Fruit fly (Drosophila melanogaster) whole organism, wandering third instar larva: Measurements from ENCODE around the gene CaMKI.

Experiments used
- Abd-B ChIP-seq: fragments of >200 bp; optimal IDR thresholded peaks from 2 replicates; lab custom pipeline; 2017; ENCODE audit warnings: missing biosample characterization, missing genetic modification characterization
- CG32264 ChIP-seq: fragments of 200-800 bp; sonication (Bioruptor generic); optimal IDR thresholded peaks from 2 replicates; lab custom pipeline; 2016; ENCODE audit warnings: missing biosample characterization, missing genetic modification characterization
- CG9705 ChIP-seq: fragments of 200-800 bp; sonication (Bioruptor generic); optimal IDR thresholded peaks from 2 replicates; lab custom pipeline; 2018; ENCODE audit warnings: missing biosample characterization, mild to moderate bottlenecking, missing genetic modification characterization
- CrebA ChIP-seq: fragments of 200-800 bp; sonication (Bioruptor generic); optimal IDR thresholded peaks from 2 replicates; lab custom pipeline; 2016; ENCODE audit warnings: missing biosample characterization, mild to moderate bottlenecking, missing genetic modification characterization, borderline replicate concordance
- Dfd ChIP-seq: fragments of >200 bp; optimal IDR thresholded peaks from 2 replicates; lab custom pipeline; 2017; ENCODE audit warnings: missing biosample characterization, missing genetic modification characterization
- Dif ChIP-seq: fragments of 200-275, 200-300 bp; sonication (Bioruptor generic); optimal IDR thresholded peaks from 2 replicates; lab custom pipeline; 2018; ENCODE audit warnings: missing biosample characterization, missing genetic modification characterization; ENCODE audit not compliant: partially characterized antibody
- GATAd ChIP-seq: sonication (Bioruptor generic); optimal IDR thresholded peaks from 2 replicates; lab custom pipeline; 2016; ENCODE audit warnings: missing biosample characterization, missing genetic modification characterization
- HLH106 ChIP-seq: fragments of 200-800 bp; optimal IDR thresholded peaks from 3 replicates; lab custom pipeline; 2019; ENCODE audit warnings: missing biosample characterization, mild to moderate bottlenecking, missing genetic modification characterization, moderate library complexity
- Hnf4 ChIP-seq: fragments of 200-800 bp; sonication (Bioruptor generic); optimal IDR thresholded peaks from 2 replicates; lab custom pipeline; 2016; ENCODE audit warnings: missing biosample characterization, mild to moderate bottlenecking, missing genetic modification characterization
- Hr78 ChIP-seq: fragments of >200 bp; optimal IDR thresholded peaks from 2 replicates; lab custom pipeline; 2017; ENCODE audit warnings: missing biosample characterization, missing genetic modification characterization
- Hr83 ChIP-seq: fragments of 200-300 bp; sonication (Bioruptor generic); optimal IDR thresholded peaks from 2 replicates; lab custom pipeline; 2016; ENCODE audit warnings: missing biosample characterization, mild to moderate bottlenecking, missing genetic modification characterization, moderate library complexity; ENCODE audit not compliant: poor library complexity, severe bottlenecking
- Jra ChIP-seq: sonication (Bioruptor generic); optimal IDR thresholded peaks from 2 replicates; lab custom pipeline; 2016; ENCODE audit warnings: missing biosample characterization, missing genetic modification characterization
- Mio ChIP-seq: sonication (Bioruptor generic); optimal IDR thresholded peaks from 2 replicates; lab custom pipeline; 2016; ENCODE audit warnings: missing biosample characterization, missing genetic modification characterization
- Myc ChIP-seq: fragments of >200 bp; optimal IDR thresholded peaks from 2 replicates; lab custom pipeline; 2017
- N ChIP-seq: fragments of >200 bp; optimal IDR thresholded peaks from 2 replicates; lab custom pipeline; 2018; ENCODE audit warnings: missing biosample characterization, missing external identifiers, missing genetic modification characterization
- OdsH ChIP-seq: fragments of 200-800 bp; sonication (Bioruptor generic); optimal IDR thresholded peaks from 2 replicates; lab custom pipeline; 2016; ENCODE audit warnings: missing biosample characterization, mild to moderate bottlenecking, missing genetic modification characterization
- Rel ChIP-seq, 2 experiments: fragments of 200-800 bp; sonication (Bioruptor generic) in 1 of 2; optimal IDR thresholded peaks; 2 replicates in 1 of 2; 3 replicates in 1 of 2; lab custom pipeline; 2016 to 2019; ENCODE audit warnings: mild to moderate bottlenecking in 2 of 2, missing biosample characterization in 2 of 2, missing genetic modification characterization in 2 of 2, moderate library complexity in 1 of 2
- Sp1 ChIP-seq: fragments of 200-800 bp; sonication (Bioruptor generic); optimal IDR thresholded peaks from 3 replicates; lab custom pipeline; 2019; ENCODE audit warnings: missing biosample characterization, mild to moderate bottlenecking, missing genetic modification characterization, moderate library complexity
- Vsx2 ChIP-seq: fragments of 200-300, 225-300 bp; sonication (Bioruptor generic); optimal IDR thresholded peaks from 2 replicates; lab custom pipeline; 2018; ENCODE audit warnings: missing biosample characterization, missing genetic modification characterization; ENCODE audit not compliant: partially characterized antibody
- br ChIP-seq: fragments of 200-800 bp; sonication (Bioruptor generic); optimal IDR thresholded peaks from 2 replicates; lab custom pipeline; 2016; ENCODE audit warnings: missing biosample characterization, missing genetic modification characterization
- brk ChIP-seq: fragments of 200-800 bp; sonication (Bioruptor generic); optimal IDR thresholded peaks from 2 replicates; lab custom pipeline; 2016; ENCODE audit warnings: missing biosample characterization, mild to moderate bottlenecking, missing genetic modification characterization
- dl ChIP-seq, 2 experiments: fragments of 175-275, 200-275 bp in 1 of 2; fragments of 200-275 bp in 1 of 2; sonication (Bioruptor generic); optimal IDR thresholded peaks; lab custom pipeline; 2018; ENCODE audit warnings: mild to moderate bottlenecking in 2 of 2, missing biosample characterization in 2 of 2, missing genetic modification characterization in 2 of 2, moderate library complexity in 2 of 2; ENCODE audit not compliant: partially characterized antibody in 2 of 2, insufficient read depth in 1 of 2
- dmrt93B ChIP-seq: fragments of 200-800 bp; sonication (Bioruptor generic); optimal IDR thresholded peaks from 2 replicates; lab custom pipeline; 2018; ENCODE audit warnings: missing biosample characterization, mild to moderate bottlenecking, missing genetic modification characterization
- dsf ChIP-seq: sonication (Bioruptor generic); optimal IDR thresholded peaks from 2 replicates; lab custom pipeline; 2016; ENCODE audit warnings: missing biosample characterization, missing genetic modification characterization, borderline replicate concordance
- ey ChIP-seq: fragments of 200-800 bp; sonication (Bioruptor generic); optimal IDR thresholded peaks from 2 replicates; lab custom pipeline; 2016; ENCODE audit warnings: missing biosample characterization, missing genetic modification characterization
- foxo ChIP-seq, 2 experiments: fragments of 200-800 bp; sonication (Bioruptor generic); optimal IDR thresholded peaks; 2 replicates in 1 of 2; 3 replicates in 1 of 2; lab custom pipeline; 2016 to 2017; ENCODE audit warnings: missing biosample characterization in 2 of 2, missing genetic modification characterization in 2 of 2
- fru ChIP-seq: fragments of 200-800 bp; sonication (Bioruptor generic); optimal IDR thresholded peaks from 3 replicates; lab custom pipeline; 2016; ENCODE audit warnings: missing biosample characterization, mild to moderate bottlenecking, missing genetic modification characterization
- h ChIP-seq: fragments of 200-800 bp; sonication (Bioruptor generic); optimal IDR thresholded peaks from 3 replicates; lab custom pipeline; 2016; ENCODE audit warnings: missing biosample characterization, mild to moderate bottlenecking, missing genetic modification characterization
- jim ChIP-seq: fragments of 175-275, 200-325 bp; sonication (Bioruptor generic); optimal IDR thresholded peaks from 2 replicates; lab custom pipeline; 2016; ENCODE audit warnings: missing biosample characterization, mild to moderate bottlenecking, missing genetic modification characterization
- lola ChIP-seq: fragments of >200 bp; optimal IDR thresholded peaks from 2 replicates; lab custom pipeline; 2017; ENCODE audit warnings: missing biosample characterization, missing genetic modification characterization
- pan ChIP-seq: fragments of >200 bp; optimal IDR thresholded peaks from 2 replicates; lab custom pipeline; 2017
- psq ChIP-seq: fragments of 200-800 bp; sonication (Bioruptor generic); optimal IDR thresholded peaks from 3 replicates; lab custom pipeline; 2017; ENCODE audit warnings: missing biosample characterization, mild to moderate bottlenecking, missing genetic modification characterization, moderate library complexity
- rgr ChIP-seq: fragments of 200-800 bp; sonication (Bioruptor generic); optimal IDR thresholded peaks from 3 replicates; lab custom pipeline; 2016; ENCODE audit warnings: missing biosample characterization, mild to moderate bottlenecking, missing genetic modification characterization
- sage ChIP-seq: fragments of 200-800 bp; sonication (Bioruptor generic); optimal IDR thresholded peaks from 2 replicates; lab custom pipeline; 2016; ENCODE audit warnings: missing biosample characterization, mild to moderate bottlenecking, missing genetic modification characterization
- sv ChIP-seq: fragments of 200-800 bp; sonication (Bioruptor generic); optimal IDR thresholded peaks from 3 replicates; lab custom pipeline; 2016; ENCODE audit warnings: missing biosample characterization, missing genetic modification characterization
- tai ChIP-seq: sonication (Bioruptor generic); optimal IDR thresholded peaks from 2 replicates; lab custom pipeline; 2016; ENCODE audit warnings: missing biosample characterization, missing genetic modification characterization
- usp ChIP-seq: fragments of >200 bp; optimal IDR thresholded peaks from 2 replicates; lab custom pipeline; 2017; ENCODE audit warnings: missing biosample characterization, missing genetic modification characterization
- woc ChIP-seq: sonication (Bioruptor generic); optimal IDR thresholded peaks from 2 replicates; lab custom pipeline; 2016; ENCODE audit warnings: missing biosample characterization, mild to moderate bottlenecking, missing genetic modification characterization

CaMKI gene

DNA sequence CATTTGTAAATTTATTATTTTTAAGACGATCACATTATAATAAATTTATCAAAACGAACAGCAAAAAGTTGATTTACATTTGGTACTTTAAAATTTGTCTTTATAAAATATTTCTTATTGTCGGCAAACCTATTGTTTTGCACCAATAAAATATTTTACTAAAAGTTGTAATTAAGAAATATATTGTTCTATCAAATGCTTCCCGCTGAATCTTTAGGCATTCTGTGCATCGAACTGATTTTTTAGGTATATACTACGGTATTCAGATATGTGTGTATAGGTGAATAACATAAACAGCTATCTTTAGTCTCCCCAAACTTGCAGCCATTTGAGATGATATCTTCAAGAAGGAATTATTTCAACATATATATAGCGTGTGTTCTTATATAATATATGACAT lies 40.5 kb downstream of the CaMKI start:
- TF ChIP-seq N (GFP tag; lab: Kevin White, UChicago) (no peak), Jra (GFP tag; lab: Kevin White, UChicago) (no peak), usp (no peak), CrebA (GFP tag; lab: Kevin White, UChicago) (no peak), psq (GFP tag; lab: Kevin White, UChicago) (no peak), OdsH (no peak), dl (GFP tag; optimal IDR thresholded peaks at IDR 0.05; lab: Kevin White, UChicago; ENCODE audit: insufficient read depth in 1 of 2, partially characterized antibody in 2 of 2) (no peak), CG32264 (no peak), Dif (GFP tag; lab: Kevin White, UChicago) (no peak)

dm6 chr4:486435-486834 lies 41.1 kb downstream of the CaMKI start:
- TF ChIP-seq CG9705 (GFP tag; lab: Kevin White, UChicago) (no peak), lola (no peak), fru (GFP tag; lab: Kevin White, UChicago) (peak; percentile 72), sage (GFP tag; lab: Kevin White, UChicago) (peak; percentile 5), N (GFP tag; lab: Kevin White, UChicago) (no peak), Jra (GFP tag; lab: Kevin White, UChicago) (no peak), CrebA (GFP tag; lab: Kevin White, UChicago) (no peak), sv (GFP tag; lab: Kevin White, UChicago) (no peak), br (GFP tag; lab: Kevin White, UChicago) (peak; percentile 6), dl (GFP tag; optimal IDR thresholded peaks at IDR 0.05; lab: Kevin White, UChicago; ENCODE audit: insufficient read depth in 1 of 2, partially characterized antibody in 2 of 2) (no peak), GATAd (no peak), Sp1 (GFP tag; lab: Kevin White, UChicago) (peak; percentile 35), dsf (peak; percentile 13), Hr83 (GFP tag; lab: Kevin White, UChicago) (no peak), dmrt93B (GFP tag; lab: Kevin White, UChicago) (peak; percentile 4), HLH106 (peak; percentile 36), Abd-B (no peak), Mio (GFP tag; lab: Kevin White, UChicago) (no peak), Rel (GFP tag; optimal IDR thresholded peaks at IDR 0.05; lab: Kevin White, UChicago) (no peak), Rel (tag; optimal IDR thresholded peaks at IDR 0.05; lab: Kevin White, UChicago) (no peak), woc (GFP tag; lab: Kevin White, UChicago) (peak; percentile 34), Myc (lab: Kevin White, UChicago) (peak; percentile 73), jim (GFP tag; lab: Kevin White, UChicago) (no peak), h (GFP tag; lab: Kevin White, UChicago) (peak; percentile 34), Dfd (no peak), ey (peak; percentile 28), CG32264 (peak; percentile 12), rgr (peak; percentile 57), foxo (GFP tag; optimal IDR thresholded peaks at IDR 0.05; lab: Kevin White, UChicago) (peak in 1 of 2 experiments; percentile 59), OdsH (peak; percentile 10), tai (GFP tag; lab: Kevin White, UChicago) (peak; percentile 62), Hr78 (GFP tag; lab: Kevin White, UChicago) (no peak), Hnf4 (GFP tag; lab: Kevin White, UChicago) (peak; percentile 38), pan (lab: Kevin White, UChicago) (no peak), psq (GFP tag; lab: Kevin White, UChicago) (no peak), brk (peak; percentile 74), usp (no peak), Dif (GFP tag; lab: Kevin White, UChicago) (no peak), Vsx2 (GFP tag; lab: Kevin White, UChicago) (no peak)

DNA sequence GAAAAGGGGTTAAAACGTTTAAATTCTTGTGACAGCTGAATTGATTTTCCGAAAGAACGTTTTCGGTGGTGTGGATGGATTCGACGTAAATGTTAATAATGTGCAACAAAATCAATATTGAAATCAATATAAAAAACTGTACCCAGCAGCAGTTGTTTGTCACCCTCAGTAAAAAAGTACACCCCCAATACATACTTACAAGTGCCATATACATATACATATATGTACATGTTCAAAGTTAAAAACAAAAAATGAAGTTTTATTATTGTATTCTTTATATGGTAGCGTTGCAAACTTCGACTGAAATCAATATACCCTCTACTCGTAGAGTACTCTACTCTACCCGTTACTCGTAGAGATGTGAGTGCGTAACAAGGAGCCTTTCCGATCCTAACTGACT lies 42.2 kb downstream of the CaMKI start:
- TF ChIP-seq Sp1 (GFP tag; lab: Kevin White, UChicago) (no peak), Myc (lab: Kevin White, UChicago) (no peak), dmrt93B (GFP tag; lab: Kevin White, UChicago) (no peak), lola (no peak), Hr78 (GFP tag; lab: Kevin White, UChicago) (no peak), woc (GFP tag; lab: Kevin White, UChicago) (no peak), ey (no peak), Rel (GFP tag; optimal IDR thresholded peaks at IDR 0.05; lab: Kevin White, UChicago) (no peak), Rel (tag; optimal IDR thresholded peaks at IDR 0.05; lab: Kevin White, UChicago) (no peak), foxo (GFP tag; optimal IDR thresholded peaks at IDR 0.05; lab: Kevin White, UChicago) (no peak), rgr (no peak), Vsx2 (GFP tag; lab: Kevin White, UChicago) (no peak), dl (GFP tag; optimal IDR thresholded peaks at IDR 0.05; lab: Kevin White, UChicago; ENCODE audit: insufficient read depth in 1 of 2, partially characterized antibody in 2 of 2) (no peak)
